Fruit fly (Drosophila melanogaster) whole organism, adult: ENCODE data around the gene Frl.

ENCODE experiments used
- CG11617 ChIP-seq: fragments of 200-800 bp; sonication (Bioruptor generic); optimal IDR thresholded peaks from 2 replicates; lab custom pipeline; 2017; ENCODE audit warnings: mild to moderate bottlenecking, missing biosample characterization, missing genetic modification reagents, missing genetic modification characterization
- CG33017 ChIP-seq: fragments of 200-800 bp; sonication (Bioruptor generic); optimal IDR thresholded peaks from 2 replicates; lab custom pipeline; 2018; ENCODE audit warnings: missing biosample characterization, mild to moderate bottlenecking, missing genetic modification characterization, moderate library complexity
- CG5204 ChIP-seq: fragments of 200-800 bp; sonication (Bioruptor generic); optimal IDR thresholded peaks from 2 replicates; lab custom pipeline; 2016; ENCODE audit warnings: missing biosample characterization, missing genetic modification characterization
- Clk ChIP-seq: fragments of 200-800 bp; sonication (Bioruptor generic); optimal IDR thresholded peaks from 2 replicates; lab custom pipeline; 2017; ENCODE audit warnings: missing biosample characterization, missing genetic modification characterization
- Mnt ChIP-seq: fragments of 200-800 bp; sonication (Bioruptor generic); optimal IDR thresholded peaks from 2 replicates; lab custom pipeline; 2016; ENCODE audit warnings: missing biosample characterization, mild to moderate bottlenecking, missing genetic modification characterization
- pad ChIP-seq: fragments of 200-800 bp; sonication (Bioruptor generic); optimal IDR thresholded peaks from 3 replicates; lab custom pipeline; 2017; ENCODE audit warnings: missing biosample characterization, missing genetic modification characterization, mild to moderate bottlenecking, moderate library complexity, missing genetic modification reagents
- tj ChIP-seq: fragments of 200-800 bp; sonication (Bioruptor generic); optimal IDR thresholded peaks from 3 replicates; lab custom pipeline; 2017; ENCODE audit warnings: missing biosample characterization, mild to moderate bottlenecking, missing genetic modification characterization, moderate library complexity

- TF ChIP-seq CG33017 (tag; lab: Kevin White, UChicago) (peak; percentile 99), CG5204 (GFP tag; lab: Kevin White, UChicago) (peak; percentile 98), Clk (peak; percentile 96), tj (GFP tag; lab: Kevin White, UChicago) (peak; percentile 90), CG11617 (peak; percentile 98), Mnt (peak; percentile 99), pad (peak; percentile 94)
Observed at dm6 chr3L:14004963-14005458, 48.0 kb upstream of the Frl start.
